Worm (Caenorhabditis elegans): ENCODE data around the gene T04A8.8.

Gene T04A8.8

DNA sequence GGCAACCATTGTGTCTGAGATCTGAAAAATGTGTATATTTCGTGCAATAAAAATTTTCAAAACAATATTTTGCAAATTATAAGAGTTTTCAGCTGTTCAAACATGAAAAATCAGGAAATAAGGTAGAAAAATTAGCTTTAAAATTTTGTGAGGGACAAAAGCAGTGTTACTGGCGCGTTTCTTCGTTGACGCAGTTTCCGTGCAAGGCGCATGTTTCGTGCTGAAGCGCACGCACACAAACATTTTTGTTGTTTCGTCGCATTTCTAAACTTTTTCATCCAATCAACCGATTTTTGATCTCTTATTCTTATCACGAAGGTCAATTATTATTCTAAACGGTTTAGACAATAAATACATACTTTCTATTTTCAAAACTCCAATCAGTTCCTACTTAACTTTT, 514 bp upstream of the T04A8.8 start, which contains the start of gene nifk-1 (continued):
- TF ChIP-seq peb-1 (tag; optimal IDR thresholded peaks at IDR 0.05) (no peak), elt-3 (tag; optimal IDR thresholded peaks at IDR 0.05) (no peak), blmp-1 (tag; optimal IDR thresholded peaks at IDR 0.05; ENCODE audit: insufficient read depth) (peak; percentile 37), egl-27 (tag; optimal IDR thresholded peaks at IDR 0.05) (no peak), lin-39 (tag; optimal IDR thresholded peaks at IDR 0.05) (no peak), sem-4 (tag; optimal IDR thresholded peaks at IDR 0.05) (peak; percentile 10), nhr-237 (tag; optimal IDR thresholded peaks at IDR 0.05) (no peak), nhr-11 (tag; optimal IDR thresholded peaks at IDR 0.05) (no peak), sma-3 (GFP tag; optimal IDR thresholded peaks at IDR 0.05) (peak; percentile 58), fos-1 (tag; optimal IDR thresholded peaks at IDR 0.05) (peak; percentile 70), nhr-77 (tag; optimal IDR thresholded peaks at IDR 0.05) (no peak)

DNA sequence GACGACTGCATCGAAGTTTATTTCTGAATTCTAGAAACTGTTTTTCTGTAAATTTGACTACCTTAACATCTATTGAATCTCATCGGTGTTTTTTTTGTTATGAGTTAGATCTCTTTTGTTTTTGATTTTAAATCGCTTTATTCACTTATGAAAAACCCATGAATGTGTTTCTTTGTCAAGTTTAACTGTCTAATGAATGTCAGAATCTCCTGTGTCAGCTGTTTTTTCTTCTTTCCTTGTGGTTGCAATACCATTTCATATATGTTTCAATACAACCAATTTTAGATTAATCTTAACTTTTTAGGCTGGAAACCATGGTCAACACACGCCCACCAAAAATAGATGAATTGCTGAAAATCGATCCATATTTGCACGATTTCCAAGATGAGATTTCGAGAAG, 1.3 kb downstream of the T04A8.8 start, which contains the start of gene T04A8.7:
T04A8.7 (plus strand) TSS at position 301 of the 400 bp plus-strand sequence.
- no peak for TF ChIP-seq nhr-6 (tag; optimal IDR thresholded peaks at IDR 0.05)
- no peak for TF ChIP-seq nhr-11 (tag; optimal IDR thresholded peaks at IDR 0.05)
- TF ChIP-seq nhr-23 (tag; optimal IDR thresholded peaks at IDR 0.05) = no peak
- TF ChIP-seq egl-27 (tag; optimal IDR thresholded peaks at IDR 0.05) = no peak
- no peak for TF ChIP-seq ama-1 (optimal IDR thresholded peaks at IDR 0.05)
- TF ChIP-seq mbf-1 (tag; optimal IDR thresholded peaks at IDR 0.05) = no peak
- TF ChIP-seq ztf-4 (tag; optimal IDR thresholded peaks at IDR 0.05) = no peak
- TF ChIP-seq unc-55 (GFP tag; optimal IDR thresholded peaks at IDR 0.05) = no peak
- TF ChIP-seq nhr-10 (tag; optimal IDR thresholded peaks at IDR 0.05) = no peak
- no peak for TF ChIP-seq lin-11 (tag; optimal IDR thresholded peaks at IDR 0.05)

DNA sequence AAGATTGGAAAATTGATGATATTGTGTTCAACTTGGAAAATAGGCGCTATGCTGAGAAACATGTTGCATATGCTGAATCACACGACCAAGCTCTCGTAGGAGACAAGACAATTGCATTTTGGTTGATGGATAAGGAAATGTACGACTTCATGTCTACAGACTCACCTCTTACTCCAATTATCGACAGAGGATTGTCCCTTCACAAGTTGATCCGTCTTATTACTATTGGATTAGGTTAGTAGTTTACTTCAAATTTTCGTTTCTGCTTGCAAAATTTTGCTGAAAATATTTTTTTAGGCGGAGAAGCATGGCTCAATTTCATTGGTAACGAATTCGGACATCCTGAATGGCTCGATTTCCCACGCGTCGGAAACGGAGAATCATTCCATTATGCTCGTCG, 3.1 kb downstream of the T04A8.8 start:
- TF ChIP-seq sma-9 (GFP tag; optimal IDR thresholded peaks at IDR 0.05) = no peak
- no peak for TF ChIP-seq sma-9 (tag; optimal IDR thresholded peaks at IDR 0.05)
- no peak for TF ChIP-seq elt-3 (tag; optimal IDR thresholded peaks at IDR 0.05)
- TF ChIP-seq mab-5 (tag; optimal IDR thresholded peaks at IDR 0.05) = no peak
- TF ChIP-seq sem-4 (tag; optimal IDR thresholded peaks at IDR 0.05) = no peak
- no peak for TF ChIP-seq zag-1 (tag; optimal IDR thresholded peaks at IDR 0.05)
- no peak for TF ChIP-seq gmeb-1 (tag; optimal IDR thresholded peaks at IDR 0.05)
- TF ChIP-seq nhr-11 (tag; optimal IDR thresholded peaks at IDR 0.05) = no peak
- no peak for TF ChIP-seq ztf-4 (tag; optimal IDR thresholded peaks at IDR 0.05)
- TF ChIP-seq lsy-2 (tag; optimal IDR thresholded peaks at IDR 0.05) = no peak
- no peak for TF ChIP-seq nhr-12 (tag; optimal IDR thresholded peaks at IDR 0.05)
- no peak for TF ChIP-seq C34F6.9 (tag; optimal IDR thresholded peaks at IDR 0.05)
- no peak for TF ChIP-seq mbf-1 (tag; optimal IDR thresholded peaks at IDR 0.05)
- no peak for TF ChIP-seq R02D3.7 (tag; optimal IDR thresholded peaks at IDR 0.05)
- TF ChIP-seq skn-1 (tag; optimal IDR thresholded peaks at IDR 0.05) = no peak
- TF ChIP-seq mdl-1 (tag; optimal IDR thresholded peaks at IDR 0.05) = no peak
- no peak for TF ChIP-seq ceh-82 (tag; optimal IDR thresholded peaks at IDR 0.05)
- no peak for TF ChIP-seq nhr-21 (tag; optimal IDR thresholded peaks at IDR 0.05)
- TF ChIP-seq sma-3 (GFP tag; optimal IDR thresholded peaks at IDR 0.05) = no peak

DNA sequence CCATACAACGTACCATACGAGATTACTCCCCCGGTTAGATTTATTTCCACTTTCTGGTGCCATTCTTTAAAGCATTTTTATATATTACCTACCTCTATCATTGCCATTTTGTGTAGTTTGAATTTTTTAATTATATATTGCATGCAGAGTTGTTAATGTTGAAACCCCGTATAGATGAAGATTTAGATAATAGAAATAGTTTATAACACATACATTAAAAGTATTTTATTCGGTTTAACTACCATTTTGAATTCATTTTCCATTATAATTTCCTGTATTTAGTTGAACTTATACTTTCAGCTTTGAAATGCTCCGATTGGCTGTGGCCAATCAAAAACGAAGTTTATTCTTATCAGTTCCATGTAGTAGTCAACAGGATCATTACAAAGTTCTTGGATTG, 4.0 kb downstream of the T04A8.8 start, which contains the start of gene dnj-18:
dnj-18 (plus strand) TSS at position 301 of the 400 bp plus-strand sequence.
- TF ChIP-seq lin-39 (tag; optimal IDR thresholded peaks at IDR 0.05) = no peak
- no peak for TF ChIP-seq R02D3.7 (tag; optimal IDR thresholded peaks at IDR 0.05)
- no peak for TF ChIP-seq peb-1 (tag; optimal IDR thresholded peaks at IDR 0.05)
- no peak for TF ChIP-seq nhr-21 (tag; optimal IDR thresholded peaks at IDR 0.05)
- TF ChIP-seq ceh-16 (tag; optimal IDR thresholded peaks at IDR 0.05) = no peak
- TF ChIP-seq sma-3 (GFP tag; optimal IDR thresholded peaks at IDR 0.05) = no peak
- TF ChIP-seq nhr-23 (tag; optimal IDR thresholded peaks at IDR 0.05) = no peak
- no peak for TF ChIP-seq zag-1 (tag; optimal IDR thresholded peaks at IDR 0.05)
- TF ChIP-seq mab-5 (tag; optimal IDR thresholded peaks at IDR 0.05) = no peak
- no peak for TF ChIP-seq elt-1 (tag; optimal IDR thresholded peaks at IDR 0.05)
- TF ChIP-seq nhr-11 (tag; optimal IDR thresholded peaks at IDR 0.05) = no peak
- TF ChIP-seq Y55F3AM.14 (GFP tag; optimal IDR thresholded peaks at IDR 0.05) = no peak
- TF ChIP-seq ztf-11 (tag; optimal IDR thresholded peaks at IDR 0.05) = no peak
- TF ChIP-seq sma-9 (GFP tag; optimal IDR thresholded peaks at IDR 0.05) = no peak
- TF ChIP-seq sma-9 (tag; optimal IDR thresholded peaks at IDR 0.05) = no peak
- no peak for TF ChIP-seq lin-11 (tag; optimal IDR thresholded peaks at IDR 0.05)
- TF ChIP-seq nhr-25 (tag; optimal IDR thresholded peaks at IDR 0.05) = no peak
- TF ChIP-seq lin-13 (GFP tag; optimal IDR thresholded peaks at IDR 0.05) = no peak
